Worm (Caenorhabditis elegans) whole organism, midembryonic: Measurements from ENCODE around the gene fkb-6.

Source experiments
- T22C8.4 ChIP-seq: fragments of 200-800 bp; sonication (Bioruptor generic); IDR thresholded peaks from 2 replicates; pipeline ENCODE4 v1.3.6; 2022; ENCODE audit warnings: missing genetic modification characterization, missing compliant biosample characterization
- flt-1 ChIP-seq: fragments of 200-800 bp; sonication (Bioruptor generic); IDR thresholded peaks from 2 replicates; pipeline ENCODE4 v1.3.6; 2022; ENCODE audit warnings: missing genetic modification characterization, missing compliant biosample characterization
- med-1 ChIP-seq: sonication (generic microtip); optimal IDR thresholded peaks from 2 replicates; lab custom pipeline; 2017; ENCODE audit warnings: missing genetic modification characterization, mild to moderate bottlenecking, missing compliant biosample characterization, antibody characterized with exemption, missing genetic modification reagents; ENCODE audit not compliant: insufficient read depth
- ztf-29 ChIP-seq: fragments of 200-800 bp; sonication (Bioruptor generic); IDR thresholded peaks from 2 replicates; pipeline ENCODE4 v1.3.6; 2022; ENCODE audit warnings: missing genetic modification reagents, missing genetic modification characterization, missing compliant biosample characterization

ce11 chrV:20830409-20830808 lies 15.5 kb upstream of the fkb-6 start:
- TF ChIP-seq T22C8.4 = no peak
- no peak for TF ChIP-seq med-1
- TF ChIP-seq flt-1 (GFP tag; lab: Robert Waterston, UW) = no peak
- no peak for TF ChIP-seq ztf-29 (GFP tag; lab: Robert Waterston, UW)
